Worm (Caenorhabditis elegans) whole organism, L4 larva: Measurements from ENCODE around the gene Y17D7B.10.

Experiments
- F49E8.2 ChIP-seq: sonication (generic microtip); optimal IDR thresholded peaks from 2 replicates; lab custom pipeline; 2016; ENCODE audit warnings: missing compliant biosample characterization, mild to moderate bottlenecking, missing genetic modification characterization, borderline replicate concordance
- T20F7.1 ChIP-seq: fragments of 200-800 bp; sonication (Bioruptor generic); optimal IDR thresholded peaks from 2 replicates; lab custom pipeline; 2018; ENCODE audit warnings: mild to moderate bottlenecking, missing genetic modification characterization, missing compliant biosample characterization
- aly-2 ChIP-seq: sonication (generic microtip); optimal IDR thresholded peaks from 2 replicates; lab custom pipeline; 2018; ENCODE audit warnings: missing biosample characterization, missing genetic modification characterization
- arid-1 ChIP-seq: fragments of 200-800 bp; sonication (Bioruptor generic); conservative IDR thresholded peaks from 2 replicates; pipeline ENCODE4 v1.3.6; 2022; ENCODE audit warnings: missing genetic modification reagents, missing genetic modification characterization, missing compliant biosample characterization
- ceh-32 ChIP-seq: sonication (generic microtip); optimal IDR thresholded peaks from 2 replicates; lab custom pipeline; 2016; ENCODE audit warnings: mild to moderate bottlenecking, missing genetic modification characterization, missing compliant biosample characterization; ENCODE audit not compliant: poor library complexity
- lin-15B ChIP-seq: fragments of 150-350 bp; sonication (generic microtip); optimal IDR thresholded peaks from 3 replicates; lab custom pipeline; 2014; ENCODE audit warnings: missing biosample characterization, missing genetic modification characterization
- nhr-41 ChIP-seq: fragments of 200-800 bp; sonication (Bioruptor generic); IDR thresholded peaks from 2 replicates; pipeline ENCODE4 v1.3.6; 2022; ENCODE audit warnings: missing genetic modification reagents, missing genetic modification characterization, missing compliant biosample characterization
- nhr-77 ChIP-seq: fragments of 150-350 bp; optimal IDR thresholded peaks from 2 replicates; lab custom pipeline; 2014; ENCODE audit warnings: missing biosample characterization, missing genetic modification characterization
- skn-1 ChIP-seq: fragments of 150-350 bp; optimal IDR thresholded peaks from 2 replicates; lab custom pipeline; 2014; ENCODE audit warnings: missing biosample characterization, missing genetic modification characterization
- unc-39 ChIP-seq: sonication (generic microtip); optimal IDR thresholded peaks from 2 replicates; lab custom pipeline; 2017; ENCODE audit warnings: missing biosample characterization, missing genetic modification characterization
- zag-1 ChIP-seq: fragments of 150-350 bp; optimal IDR thresholded peaks from 2 replicates; lab custom pipeline; 2014; ENCODE audit warnings: missing biosample characterization, missing genetic modification characterization
- zip-11 ChIP-seq: fragments of 200-800 bp; sonication (Bioruptor generic); IDR thresholded peaks from 2 replicates; pipeline ENCODE4 v1.3.6; 2022; ENCODE audit warnings: missing genetic modification characterization, missing compliant biosample characterization

ce11 chrV:18771804-18772386 is 11.6 kb upstream of the Y17D7B.10 start:
- TF ChIP-seq nhr-41 (GFP tag; lab: Robert Waterston, UW) (no peak), zip-11 (GFP tag; lab: Robert Waterston, UW) (no peak), T20F7.1 (no peak), nhr-77 (no peak), skn-1 (no peak), unc-39 (tag; lab: Kevin White, UChicago) (no peak), lin-15B (no peak), ceh-32 (tag; lab: Kevin White, UChicago) (no peak), arid-1 (GFP tag; lab: Robert Waterston, UW) (no peak), aly-2 (tag; lab: Kevin White, UChicago) (no peak), zag-1 (tag; lab: Kevin White, UChicago) (no peak), F49E8.2 (tag; lab: Kevin White, UChicago) (no peak)
